Fruit fly (Drosophila melanogaster) whole organism, embryonic: ENCODE measurements around the gene CG31122.
A peak's percentile ranks its signal among the peaks of the same experiment; 100 is the strongest.

ENCODE experiments used
- ATbp ChIP-seq: fragments of 200-800 bp; sonication (Bioruptor generic); optimal IDR thresholded peaks from 2 replicates; lab custom pipeline; 2017; ENCODE audit warnings: missing biosample characterization, mild to moderate bottlenecking, missing genetic modification characterization, missing genetic modification reagents
- BEAF-32 ChIP-seq: fragments of 200-800 bp; sonication (Bioruptor generic); optimal IDR thresholded peaks from 3 replicates; lab custom pipeline; 2017; ENCODE audit warnings: missing biosample characterization, missing genetic modification characterization, mild to moderate bottlenecking, moderate library complexity, missing genetic modification reagents
- BtbVII ChIP-seq: fragments of 200-800 bp; sonication (Bioruptor generic); optimal IDR thresholded peaks from 3 replicates; lab custom pipeline; 2017; ENCODE audit warnings: missing biosample characterization, mild to moderate bottlenecking, missing genetic modification characterization
- CG10267 ChIP-seq: fragments of 200-800 bp; sonication (Bioruptor generic); optimal IDR thresholded peaks from 2 replicates; lab custom pipeline; 2018; ENCODE audit warnings: missing biosample characterization, mild to moderate bottlenecking, missing genetic modification characterization, moderate library complexity
- CG10321 ChIP-seq: fragments of 200-800 bp; sonication (Bioruptor generic); IDR thresholded peaks from 2 replicates; pipeline ENCODE4 v1.3.6; 2022; ENCODE audit warnings: missing biosample characterization, missing genetic modification characterization
- CG10431 ChIP-seq: fragments of 200-800 bp; sonication (Bioruptor generic); optimal IDR thresholded peaks from 3 replicates; lab custom pipeline; 2018; ENCODE audit warnings: missing biosample characterization, mild to moderate bottlenecking, missing genetic modification characterization
- CG10543 ChIP-seq: fragments of 200-800 bp; sonication (Bioruptor generic); optimal IDR thresholded peaks from 3 replicates; lab custom pipeline; 2017; ENCODE audit warnings: missing biosample characterization, mild to moderate bottlenecking, missing genetic modification characterization, moderate library complexity
- CG11093 ChIP-seq: fragments of 200-800 bp; sonication (Bioruptor generic); IDR thresholded peaks from 3 replicates; pipeline ENCODE4 v1.3.6; 2022; ENCODE audit warnings: missing biosample characterization, missing genetic modification characterization
- CG12391 ChIP-seq: fragments of 200-800 bp; sonication (Bioruptor generic); optimal IDR thresholded peaks from 3 replicates; lab custom pipeline; 2018; ENCODE audit warnings: missing biosample characterization, mild to moderate bottlenecking, missing genetic modification characterization, moderate library complexity
- CG13775 ChIP-seq: fragments of 200-800 bp; sonication (Bioruptor generic); optimal IDR thresholded peaks from 3 replicates; lab custom pipeline; 2017; ENCODE audit warnings: missing biosample characterization, mild to moderate bottlenecking, missing genetic modification characterization
- CG14014 ChIP-seq: fragments of 200-800 bp; sonication (Bioruptor generic); IDR thresholded peaks from 2 replicates; pipeline ENCODE4 v1.3.6; 2022; ENCODE audit warnings: missing biosample characterization, missing genetic modification characterization
- CG15601 ChIP-seq: fragments of 200-800 bp; sonication (Bioruptor generic); optimal IDR thresholded peaks from 3 replicates; lab custom pipeline; 2019; ENCODE audit warnings: missing biosample characterization, mild to moderate bottlenecking, missing genetic modification characterization, moderate library complexity
- CG17829 ChIP-seq: fragments of 200-800 bp; optimal IDR thresholded peaks from 2 replicates; lab custom pipeline; 2019; ENCODE audit warnings: missing biosample characterization, mild to moderate bottlenecking, missing genetic modification characterization, moderate library complexity
- CG2202 ChIP-seq: fragments of 200-800 bp; sonication (Bioruptor generic); optimal IDR thresholded peaks from 2 replicates; lab custom pipeline; 2018; ENCODE audit warnings: missing biosample characterization, mild to moderate bottlenecking, missing genetic modification characterization
- CG31441 ChIP-seq: fragments of 200-800 bp; sonication (Bioruptor generic); IDR thresholded peaks from 2 replicates; pipeline ENCODE4 v1.3.6; 2022; ENCODE audit warnings: missing biosample characterization, missing genetic modification characterization
- CG34224 ChIP-seq: fragments of 200-800 bp; sonication (Bioruptor generic); IDR thresholded peaks from 3 replicates; pipeline ENCODE4 v1.3.6; 2022; ENCODE audit warnings: missing biosample characterization, missing genetic modification characterization; ENCODE audit not compliant: partially characterized antibody
- CG34376 ChIP-seq: fragments of 200-800 bp; sonication (Bioruptor generic); optimal IDR thresholded peaks from 2 replicates; lab custom pipeline; 2018; ENCODE audit warnings: missing biosample characterization, mild to moderate bottlenecking, missing genetic modification characterization
- CG43689 ChIP-seq: fragments of 200-800 bp; sonication (Bioruptor generic); IDR thresholded peaks from 2 replicates; pipeline ENCODE4 v1.3.6; 2022; ENCODE audit warnings: missing biosample characterization, missing genetic modification characterization
- CG4404 ChIP-seq: fragments of 200-800 bp; sonication (Bioruptor generic); IDR thresholded peaks from 2 replicates; pipeline ENCODE4 v1.3.6; 2022; ENCODE audit warnings: missing biosample characterization, missing genetic modification characterization
- CG4707 ChIP-seq: fragments of 200-800 bp; sonication (Bioruptor generic); optimal IDR thresholded peaks from 2 replicates; lab custom pipeline; 2018; ENCODE audit warnings: missing biosample characterization, mild to moderate bottlenecking, missing genetic modification characterization, moderate library complexity
- CG6272 ChIP-seq: fragments of 200-800 bp; sonication (Bioruptor generic); IDR thresholded peaks from 2 replicates; pipeline ENCODE4 v1.3.6; 2022; ENCODE audit warnings: missing biosample characterization, missing genetic modification characterization
- CG7271 ChIP-seq: fragments of 200-800 bp; sonication (Bioruptor generic); optimal IDR thresholded peaks from 2 replicates; lab custom pipeline; 2018; ENCODE audit warnings: missing biosample characterization, mild to moderate bottlenecking, missing genetic modification characterization, moderate library complexity
- CG7357 ChIP-seq: fragments of 200-800 bp; sonication (Bioruptor generic); IDR thresholded peaks from 3 replicates; pipeline ENCODE4 v1.3.6; 2022; ENCODE audit warnings: missing biosample characterization, missing genetic modification characterization
- Dip2 ChIP-seq: fragments of 200-800 bp; sonication (Bioruptor generic); IDR thresholded peaks from 2 replicates; pipeline ENCODE4 v1.3.6; 2022; ENCODE audit warnings: missing biosample characterization, missing genetic modification characterization
- Eip74EF ChIP-seq, 2 experiments: fragments of 200-800 bp in 1 of 2; fragments of >200 bp in 1 of 2; sonication (Bioruptor generic) in 1 of 2; optimal IDR thresholded peaks; 2 replicates each; lab custom pipeline; 2017 to 2019; ENCODE audit warnings: missing biosample characterization in 2 of 2, missing genetic modification characterization in 2 of 2, mild to moderate bottlenecking in 1 of 2, moderate library complexity in 1 of 2
- Elba2 ChIP-seq: fragments of 200-800 bp; sonication (Bioruptor generic); optimal IDR thresholded peaks from 3 replicates; lab custom pipeline; 2016; ENCODE audit warnings: missing biosample characterization, missing genetic modification characterization
- Gug ChIP-seq: fragments of 200-800 bp; sonication (Bioruptor generic); IDR thresholded peaks from 4 replicates; pipeline ENCODE4 v1.3.6; 2022; ENCODE audit warnings: missing biosample characterization, missing genetic modification characterization
- Hr3 ChIP-seq: fragments of 200-800 bp; sonication (Bioruptor generic); optimal IDR thresholded peaks from 3 replicates; lab custom pipeline; 2016; ENCODE audit warnings: missing biosample characterization, missing genetic modification characterization
- Jarid2 ChIP-seq: fragments of 200-800 bp; sonication (Bioruptor generic); optimal IDR thresholded peaks from 3 replicates; lab custom pipeline; 2017; ENCODE audit warnings: mild to moderate bottlenecking, missing biosample characterization, missing genetic modification reagents, missing genetic modification characterization
- Lpt ChIP-seq: fragments of >200 bp; optimal IDR thresholded peaks from 2 replicates; lab custom pipeline; 2018; ENCODE audit warnings: missing biosample characterization, missing genetic modification characterization
- MESR4 ChIP-seq: fragments of 200-800 bp; sonication (Bioruptor generic); optimal IDR thresholded peaks from 2 replicates; lab custom pipeline; 2018; ENCODE audit warnings: missing biosample characterization, mild to moderate bottlenecking, missing genetic modification characterization, moderate library complexity
- Nf-YB ChIP-seq: fragments of 200-800 bp; sonication (Bioruptor generic); optimal IDR thresholded peaks from 3 replicates; lab custom pipeline; 2019; ENCODE audit warnings: missing biosample characterization, mild to moderate bottlenecking, missing genetic modification characterization, moderate library complexity
- Sin3A ChIP-seq: fragments of >200 bp; optimal IDR thresholded peaks from 2 replicates; lab custom pipeline; 2018
- ash1 ChIP-seq: fragments of 200-800 bp; sonication (Bioruptor generic); optimal IDR thresholded peaks from 2 replicates; lab custom pipeline; 2018; ENCODE audit warnings: missing biosample characterization, mild to moderate bottlenecking, missing genetic modification characterization
- ato ChIP-seq: fragments of 200-800 bp; sonication (Bioruptor generic); IDR thresholded peaks from 2 replicates; pipeline ENCODE4 v1.3.6; 2022; ENCODE audit warnings: missing biosample characterization, missing genetic modification characterization; ENCODE audit not compliant: partially characterized antibody
- az2 ChIP-seq: fragments of 200-800 bp; sonication (Bioruptor generic); optimal IDR thresholded peaks from 3 replicates; lab custom pipeline; 2016; ENCODE audit warnings: missing biosample characterization, missing genetic modification characterization
- bcd ChIP-seq: fragments of 200-800 bp; sonication (Bioruptor generic); optimal IDR thresholded peaks from 2 replicates; lab custom pipeline; 2017; ENCODE audit warnings: missing biosample characterization, mild to moderate bottlenecking, missing genetic modification characterization
- dati ChIP-seq: fragments of 200-800 bp; sonication (Bioruptor generic); IDR thresholded peaks from 2 replicates; pipeline ENCODE4 v1.3.6; 2022; ENCODE audit warnings: missing biosample characterization, missing genetic modification characterization
- fru ChIP-seq: fragments of >200 bp; optimal IDR thresholded peaks from 2 replicates; lab custom pipeline; 2017
- gsb-n ChIP-seq: fragments of 200-800 bp; sonication (Bioruptor generic); optimal IDR thresholded peaks from 3 replicates; lab custom pipeline; 2018; ENCODE audit warnings: missing biosample characterization, mild to moderate bottlenecking, missing genetic modification characterization
- hkb ChIP-seq, 2 experiments: fragments of 200-800 bp in 1 of 2; fragments of >200 bp in 1 of 2; sonication (Bioruptor generic) in 1 of 2; IDR thresholded peaks in 1 of 2; optimal IDR thresholded peaks in 1 of 2; 2 replicates each; pipeline versions ENCODE4 v1.3.6 to Lab custom; 2017 to 2022; ENCODE audit warnings: missing biosample characterization in 1 of 2, missing genetic modification characterization in 1 of 2
- jing ChIP-seq: fragments of 200-800 bp; sonication (Bioruptor generic); optimal IDR thresholded peaks from 2 replicates; lab custom pipeline; 2018; ENCODE audit warnings: missing biosample characterization, mild to moderate bottlenecking, missing genetic modification characterization
- kay ChIP-seq: fragments of 200-800 bp; sonication (Bioruptor generic); optimal IDR thresholded peaks from 2 replicates; lab custom pipeline; 2016; ENCODE audit warnings: missing biosample characterization, missing genetic modification characterization
- lilli ChIP-seq: fragments of 200-800 bp; sonication (Bioruptor generic); optimal IDR thresholded peaks from 3 replicates; lab custom pipeline; 2016; ENCODE audit warnings: missing biosample characterization, missing genetic modification characterization
- repo ChIP-seq: fragments of 200-800 bp; sonication (Bioruptor generic); optimal IDR thresholded peaks from 2 replicates; lab custom pipeline; 2016; ENCODE audit warnings: missing biosample characterization, missing genetic modification characterization
- ro ChIP-seq: fragments of 200-800 bp; sonication (Bioruptor generic); IDR thresholded peaks from 2 replicates; pipeline ENCODE4 v1.3.6; 2022; ENCODE audit warnings: missing biosample characterization, missing genetic modification characterization
- shn ChIP-seq: fragments of 200-800 bp; sonication (Bioruptor generic); optimal IDR thresholded peaks from 3 replicates; lab custom pipeline; 2016; ENCODE audit warnings: missing biosample characterization, missing genetic modification characterization
- sima ChIP-seq: fragments of 200-800 bp; sonication (Bioruptor generic); optimal IDR thresholded peaks from 2 replicates; lab custom pipeline; 2016; ENCODE audit warnings: missing biosample characterization, missing genetic modification characterization
- z ChIP-seq: fragments of 200-800 bp; sonication (Bioruptor generic); IDR thresholded peaks from 3 replicates; pipeline ENCODE4 v1.3.6; 2022; ENCODE audit warnings: missing biosample characterization, missing genetic modification characterization

The CG31122 gene

dm6 chr3R:18366644-18366985, 46.1 kb downstream of the CG31122 start (continued):
- TF ChIP-seq Elba2, result no peak
- no peak for TF ChIP-seq CG10543 (GFP tag; lab: Kevin White, UChicago)
- 0 out of 2 replicates have a peak, but pooled peaks have one; percentile 1 for TF ChIP-seq CG4404 (GFP tag; lab: Robert Waterston, UW)
- TF ChIP-seq CG13775 (GFP tag; lab: Kevin White, UChicago), result no peak
- no peak for TF ChIP-seq ato (GFP tag; lab: Robert Waterston, UW)
- no peak for TF ChIP-seq hkb (optimal IDR thresholded peaks at IDR 0.05; lab: Kevin White, UChicago)
- TF ChIP-seq hkb (GFP tag; IDR thresholded peaks at IDR 0.05; lab: Robert Waterston, UW), result no peak
- no peak for TF ChIP-seq jing
- no peak for TF ChIP-seq kay (GFP tag; lab: Kevin White, UChicago)
- TF ChIP-seq MESR4, result peak; percentile 38
- no peak for TF ChIP-seq CG10321
- TF ChIP-seq Lpt (GFP tag; lab: Kevin White, UChicago), result no peak

DNA sequence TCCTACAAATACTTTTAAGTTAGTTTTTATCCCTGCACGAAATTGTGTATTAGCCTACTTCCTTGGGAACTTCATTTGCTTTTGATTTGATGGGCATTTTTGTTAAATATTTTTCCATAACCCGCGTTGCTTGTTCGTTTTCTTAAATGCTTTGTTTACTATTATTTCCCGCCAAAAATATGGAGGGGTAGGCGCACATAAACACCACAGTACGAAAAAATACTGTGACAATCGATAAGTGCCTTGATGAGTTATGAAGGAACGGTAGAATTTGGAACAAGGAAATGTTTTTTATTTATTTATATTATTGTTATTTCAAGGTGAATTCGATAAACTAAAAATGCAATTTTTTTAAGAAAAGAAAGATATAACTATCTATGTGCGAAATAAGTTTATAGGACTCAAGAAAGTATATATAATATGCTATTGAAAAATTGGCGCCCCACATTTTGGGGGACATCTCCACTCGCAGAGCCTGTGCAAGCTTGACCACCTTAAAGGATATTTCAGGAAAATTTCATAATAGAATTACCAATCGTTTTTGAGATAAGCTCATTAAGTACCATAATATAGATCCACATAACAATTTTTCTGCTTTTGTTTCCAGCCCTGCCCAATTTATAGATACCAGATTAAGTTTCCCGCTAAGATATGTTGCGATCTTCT, 46.6 kb downstream of the CG31122 start, which contains the start of the genes WRNexo and Nup43:
TSS of gene WRNexo (minus strand) at position 185 of the 666 bp plus-strand sequence.
TSS of gene Nup43 (plus strand) at position 661 of the 666 bp plus-strand sequence.
- TF ChIP-seq CG10431 (no peak), Hr3 (GFP tag; lab: Kevin White, UChicago) (peak; percentile 49), z (GFP tag; lab: Robert Waterston, UW) (no peak), sima (GFP tag; lab: Kevin White, UChicago) (no peak), CG14014 (peak; percentile 43; the same call in 1 of the 2 replicates), ash1 (GFP tag; lab: Kevin White, UChicago) (no peak), lilli (GFP tag; lab: Kevin White, UChicago) (peak; percentile 56), CG11093 (GFP tag; lab: Robert Waterston, UW) (no peak), CG6272 (GFP tag; lab: Robert Waterston, UW) (no peak), BtbVII (GFP tag; lab: Kevin White, UChicago) (no peak), CG2202 (tag; lab: Kevin White, UChicago) (no peak), CG7357 (GFP tag; lab: Robert Waterston, UW) (0 out of 3 replicates have a peak, but pooled peaks have one; percentile 23), repo (GFP tag; lab: Kevin White, UChicago) (no peak), ATbp (no peak), Gug (peak; percentile 32; the same call in 2 of the 4 replicates), CG43689 (GFP tag; lab: Robert Waterston, UW) (no peak), CG31441 (GFP tag; lab: Robert Waterston, UW) (peak; percentile 43; the same call in 1 of the 2 replicates), BEAF-32 (GFP tag; lab: Kevin White, UChicago) (peak; percentile 37), az2 (GFP tag; lab: Kevin White, UChicago) (peak; percentile 36), CG12391 (tag; lab: Kevin White, UChicago) (peak; percentile 44), Jarid2 (GFP tag; lab: Kevin White, UChicago) (no peak), CG4404 (GFP tag; lab: Robert Waterston, UW) (peak; percentile 30; the same call in 1 of the 2 replicates), CG7271 (tag; lab: Kevin White, UChicago) (no peak), Dip2 (GFP tag; lab: Robert Waterston, UW) (no peak), dati (GFP tag; lab: Robert Waterston, UW) (no peak), CG17829 (tag; lab: Kevin White, UChicago) (peak; percentile 45), bcd (peak; percentile 55), CG4707 (GFP tag; lab: Kevin White, UChicago) (no peak), hkb (optimal IDR thresholded peaks at IDR 0.05; lab: Kevin White, UChicago) (no peak), hkb (GFP tag; IDR thresholded peaks at IDR 0.05; lab: Robert Waterston, UW) (no peak), CG15601 (no peak), ro (GFP tag; lab: Robert Waterston, UW) (no peak), Nf-YB (no peak), Sin3A (lab: Kevin White, UChicago) (peak; percentile 44), CG10267 (tag; lab: Kevin White, UChicago) (peak; percentile 31), Eip74EF (GFP tag; optimal IDR thresholded peaks at IDR 0.05; lab: Kevin White, UChicago) (no peak), fru (lab: Kevin White, UChicago) (no peak), gsb-n (tag; lab: Kevin White, UChicago) (no peak), CG34224 (GFP tag; lab: Robert Waterston, UW) (no peak), shn (GFP tag; lab: Kevin White, UChicago) (peak; percentile 17), CG34376 (GFP tag; lab: Kevin White, UChicago) (no peak)
